Worm (Caenorhabditis elegans): ENCODE measurements around the gene C18B2.4.

ce11 chrX:3566856-3567255, 38.7 kb downstream of the C18B2.4 start:
- TF ChIP-seq sptf-1 (tag; optimal IDR thresholded peaks at IDR 0.05) (no peak), snpc-4 (tag; optimal IDR thresholded peaks at IDR 0.05) (no peak), drap-1 (GFP tag; optimal IDR thresholded peaks at IDR 0.05) (no peak), nhr-237 (tag; optimal IDR thresholded peaks at IDR 0.05) (no peak), ces-1 (GFP tag; optimal IDR thresholded peaks at IDR 0.05) (no peak), ham-2 (GFP tag; optimal IDR thresholded peaks at IDR 0.05) (no peak)

All from whole organism, mixed stage, embryonic.